Fruit fly (Drosophila melanogaster) whole organism, embryonic: ENCODE results near the gene mora.

Experiments used
- ATbp ChIP-seq: fragments of 200-800 bp; sonication (Bioruptor generic); optimal IDR thresholded peaks from 2 replicates; lab custom pipeline; 2017; ENCODE audit warnings: missing biosample characterization, mild to moderate bottlenecking, missing genetic modification characterization, missing genetic modification reagents
- CG10431 ChIP-seq: fragments of 200-800 bp; sonication (Bioruptor generic); optimal IDR thresholded peaks from 3 replicates; lab custom pipeline; 2018; ENCODE audit warnings: missing biosample characterization, mild to moderate bottlenecking, missing genetic modification characterization
- CG13123 ChIP-seq: fragments of 200-800 bp; sonication (Bioruptor generic); optimal IDR thresholded peaks from 2 replicates; lab custom pipeline; 2016; ENCODE audit warnings: missing biosample characterization, missing genetic modification characterization
- CG14441 ChIP-seq: fragments of 200-800 bp; sonication (Bioruptor generic); IDR thresholded peaks from 2 replicates; pipeline ENCODE4 v1.3.6; 2022; ENCODE audit warnings: missing biosample characterization, missing genetic modification characterization
- CG8944 ChIP-seq: fragments of 200-800 bp; sonication (Bioruptor generic); optimal IDR thresholded peaks from 3 replicates; lab custom pipeline; 2016; ENCODE audit warnings: missing biosample characterization, missing genetic modification characterization
- CG9876 ChIP-seq: fragments of 200-800 bp; sonication (Bioruptor generic); optimal IDR thresholded peaks from 2 replicates; lab custom pipeline; 2016; ENCODE audit warnings: missing biosample characterization, missing genetic modification characterization
- HLH3B ChIP-seq: fragments of 200-800 bp; sonication (Bioruptor generic); IDR thresholded peaks from 2 replicates; pipeline ENCODE4 v1.3.6; 2022; ENCODE audit warnings: missing biosample characterization, missing genetic modification characterization
- Tbp ChIP-seq: fragments of >200 bp; optimal IDR thresholded peaks from 2 replicates; lab custom pipeline; 2018; ENCODE audit warnings: missing biosample characterization, missing genetic modification characterization
- bcd ChIP-seq: fragments of 200-800 bp; sonication (Bioruptor generic); optimal IDR thresholded peaks from 2 replicates; lab custom pipeline; 2017; ENCODE audit warnings: missing biosample characterization, mild to moderate bottlenecking, missing genetic modification characterization
- corto ChIP-seq: fragments of 200-800 bp; sonication (Bioruptor generic); optimal IDR thresholded peaks from 2 replicates; lab custom pipeline; 2016; ENCODE audit warnings: missing biosample characterization, mild to moderate bottlenecking, missing genetic modification characterization, moderate library complexity
- ftz-f1 ChIP-seq: fragments of 200-800 bp; sonication (Bioruptor generic); optimal IDR thresholded peaks from 2 replicates; lab custom pipeline; 2016; ENCODE audit warnings: missing biosample characterization, missing genetic modification characterization
- kay ChIP-seq: fragments of 200-800 bp; sonication (Bioruptor generic); optimal IDR thresholded peaks from 2 replicates; lab custom pipeline; 2016; ENCODE audit warnings: missing biosample characterization, missing genetic modification characterization
- toy ChIP-seq: fragments of 200-800 bp; sonication (Bioruptor generic); IDR thresholded peaks from 2 replicates; pipeline ENCODE4 v1.3.6; 2022; ENCODE audit warnings: missing biosample characterization, missing genetic modification characterization

DNA sequence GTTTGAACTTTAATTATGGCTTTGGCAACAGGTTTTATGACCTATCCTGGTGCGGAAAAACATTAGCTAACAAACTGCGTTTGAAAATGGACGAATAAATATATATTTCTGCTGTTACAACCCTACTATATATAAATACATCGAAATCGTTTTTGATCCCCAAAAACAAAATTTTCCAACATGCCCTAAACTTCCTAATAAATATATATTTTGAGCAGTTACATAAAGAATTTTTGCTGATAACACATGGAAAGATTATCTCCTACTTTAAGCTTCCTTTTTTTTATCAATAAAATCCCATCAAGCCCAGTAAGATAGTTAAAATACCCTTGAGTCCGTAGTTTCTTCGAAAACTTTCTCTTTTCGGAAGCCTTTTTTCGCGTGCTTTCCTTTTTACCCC, 32.9 kb downstream of the mora start:
- TF ChIP-seq CG9876 (GFP tag; lab: Kevin White, UChicago) (no peak), CG14441 (GFP tag; lab: Robert Waterston, UW) (no peak), corto (GFP tag; lab: Kevin White, UChicago) (no peak), toy (no peak), ftz-f1 (GFP tag; lab: Kevin White, UChicago) (no peak), HLH3B (GFP tag; lab: Robert Waterston, UW) (no peak), Tbp (GFP tag; lab: Kevin White, UChicago) (no peak), kay (GFP tag; lab: Kevin White, UChicago) (no peak), CG13123 (GFP tag; lab: Kevin White, UChicago) (no peak), CG10431 (GFP tag; lab: Kevin White, UChicago) (no peak), bcd (GFP tag; lab: Kevin White, UChicago) (no peak), CG8944 (no peak), ATbp (GFP tag; lab: Kevin White, UChicago) (no peak)
